Worm (Caenorhabditis elegans) whole organism, late embryonic: ENCODE measurements around the gene H41C03.1.

ENCODE experiments used
- C38D4.7 ChIP-seq: fragments of 200-800 bp; sonication (Bioruptor generic); optimal IDR thresholded peaks from 2 replicates; lab custom pipeline; 2018; ENCODE audit warnings: mild to moderate bottlenecking, missing genetic modification characterization, moderate library complexity, missing compliant biosample characterization
- F13H6.1 ChIP-seq: sonication (generic microtip); optimal IDR thresholded peaks from 2 replicates; lab custom pipeline; 2016; ENCODE audit warnings: missing genetic modification characterization, missing compliant biosample characterization
- K02D7.2 ChIP-seq: sonication (generic microtip); optimal IDR thresholded peaks from 2 replicates; lab custom pipeline; 2017; ENCODE audit warnings: mild to moderate bottlenecking, missing genetic modification characterization, missing compliant biosample characterization
- T23F11.4 ChIP-seq: fragments of 200-800 bp; sonication (Bioruptor generic); optimal IDR thresholded peaks from 2 replicates; lab custom pipeline; 2018; ENCODE audit warnings: mild to moderate bottlenecking, missing genetic modification characterization, missing compliant biosample characterization
- Y22D7AL.16 ChIP-seq: sonication (generic microtip); optimal IDR thresholded peaks from 2 replicates; lab custom pipeline; 2016; ENCODE audit warnings: missing genetic modification characterization, missing compliant biosample characterization
- ahr-1 ChIP-seq: sonication (generic microtip); optimal IDR thresholded peaks from 2 replicates; lab custom pipeline; 2016; ENCODE audit warnings: missing genetic modification characterization, missing compliant biosample characterization
- ama-1 ChIP-seq: fragments of 150-350 bp; optimal IDR thresholded peaks from 2 replicates; lab custom pipeline; 2014
- ceh-18 ChIP-seq: sonication (generic microtip); optimal IDR thresholded peaks from 2 replicates; lab custom pipeline; 2016; ENCODE audit warnings: missing genetic modification characterization, missing compliant biosample characterization
- ceh-22 ChIP-seq: sonication (generic microtip); optimal IDR thresholded peaks from 2 replicates; lab custom pipeline; 2017; ENCODE audit warnings: missing biosample characterization, missing genetic modification characterization
- ceh-24 ChIP-seq: sonication (generic microtip); optimal IDR thresholded peaks from 2 replicates; lab custom pipeline; 2016; ENCODE audit warnings: mild to moderate bottlenecking, missing genetic modification characterization, missing compliant biosample characterization
- ceh-30 ChIP-seq: fragments of 150-350 bp; optimal IDR thresholded peaks from 2 replicates; lab custom pipeline; 2014; ENCODE audit warnings: missing biosample characterization, missing genetic modification characterization
- ceh-31 ChIP-seq: sonication (generic microtip); optimal IDR thresholded peaks from 2 replicates; lab custom pipeline; 2016; ENCODE audit warnings: missing genetic modification characterization, missing compliant biosample characterization
- ceh-34 ChIP-seq: sonication (generic microtip); optimal IDR thresholded peaks from 2 replicates; lab custom pipeline; 2016; ENCODE audit warnings: mild to moderate bottlenecking, missing genetic modification characterization, missing compliant biosample characterization
- ceh-45 ChIP-seq: fragments of 200-800 bp; sonication (Bioruptor generic); IDR thresholded peaks from 2 replicates; pipeline ENCODE4 v1.3.6; 2022; ENCODE audit warnings: missing genetic modification reagents, missing genetic modification characterization, missing compliant biosample characterization
- ceh-48 ChIP-seq: sonication (generic microtip); optimal IDR thresholded peaks from 2 replicates; lab custom pipeline; 2016; ENCODE audit warnings: missing genetic modification characterization, inconsistent platforms, missing compliant biosample characterization
- ceh-9 ChIP-seq: sonication (generic microtip); optimal IDR thresholded peaks from 2 replicates; lab custom pipeline; 2016; ENCODE audit warnings: mild to moderate bottlenecking, missing genetic modification characterization, inconsistent platforms, missing compliant biosample characterization
- dmd-4 ChIP-seq: sonication (generic microtip); optimal IDR thresholded peaks from 2 replicates; lab custom pipeline; 2016; ENCODE audit warnings: borderline replicate concordance, missing genetic modification characterization, missing compliant biosample characterization
- dve-1 ChIP-seq: sonication (generic microtip); optimal IDR thresholded peaks from 2 replicates; lab custom pipeline; 2017; ENCODE audit warnings: antibody characterized with exemption, mild to moderate bottlenecking, missing genetic modification characterization, missing compliant biosample characterization
- elt-4 ChIP-seq: sonication (generic microtip); optimal IDR thresholded peaks from 2 replicates; lab custom pipeline; 2016; ENCODE audit warnings: missing genetic modification characterization, missing compliant biosample characterization
- ets-4 ChIP-seq: sonication (generic microtip); optimal IDR thresholded peaks from 2 replicates; lab custom pipeline; 2016; ENCODE audit warnings: missing genetic modification characterization, missing compliant biosample characterization
- eyg-1 ChIP-seq: sonication (generic microtip); optimal IDR thresholded peaks from 2 replicates; lab custom pipeline; 2016; ENCODE audit warnings: missing genotype, missing genetic modification characterization, missing compliant biosample characterization
- fax-1 ChIP-seq: sonication (generic microtip); optimal IDR thresholded peaks from 2 replicates; lab custom pipeline; 2016; ENCODE audit warnings: missing genotype, missing genetic modification characterization, missing compliant biosample characterization
- fkh-6 ChIP-seq: sonication (generic microtip); optimal IDR thresholded peaks from 2 replicates; lab custom pipeline; 2016; ENCODE audit warnings: missing genetic modification characterization, missing compliant biosample characterization
- hlh-30 ChIP-seq: sonication (generic microtip); optimal IDR thresholded peaks from 2 replicates; lab custom pipeline; 2017; ENCODE audit warnings: antibody characterized with exemption, missing genetic modification characterization, missing compliant biosample characterization; ENCODE audit not compliant: insufficient read depth
- hlh-6 ChIP-seq: sonication (generic microtip); optimal IDR thresholded peaks from 2 replicates; lab custom pipeline; 2016; ENCODE audit warnings: missing genotype, missing genetic modification characterization, missing compliant biosample characterization
- hlh-8 ChIP-seq: sonication (generic microtip); optimal IDR thresholded peaks from 2 replicates; lab custom pipeline; 2016; ENCODE audit warnings: missing genotype, missing genetic modification characterization, missing compliant biosample characterization
- lin-11 ChIP-seq: fragments of 200-800 bp; sonication (Bioruptor generic); optimal IDR thresholded peaks from 2 replicates; lab custom pipeline; 2018; ENCODE audit warnings: mild to moderate bottlenecking, missing genetic modification characterization, missing compliant biosample characterization
- madf-2 ChIP-seq: sonication (generic microtip); optimal IDR thresholded peaks from 2 replicates; lab custom pipeline; 2017; ENCODE audit warnings: missing genetic modification characterization, missing compliant biosample characterization
- mec-3 ChIP-seq: sonication (generic microtip); optimal IDR thresholded peaks from 2 replicates; lab custom pipeline; 2016; ENCODE audit warnings: borderline replicate concordance, missing genetic modification characterization, missing compliant biosample characterization
- nfya-1 ChIP-seq: sonication (generic microtip); optimal IDR thresholded peaks from 2 replicates; lab custom pipeline; 2017; ENCODE audit warnings: missing genetic modification characterization, mild to moderate bottlenecking, missing compliant biosample characterization, antibody characterized with exemption, moderate library complexity
- nhr-11 ChIP-seq: fragments of 150-350 bp; optimal IDR thresholded peaks from 2 replicates; lab custom pipeline; 2014; ENCODE audit warnings: missing biosample characterization, missing genetic modification characterization
- nhr-232 ChIP-seq: sonication (generic microtip); optimal IDR thresholded peaks from 2 replicates; lab custom pipeline; 2016; ENCODE audit warnings: missing genetic modification characterization, missing compliant biosample characterization
- npax-4 ChIP-seq: sonication (generic microtip); optimal IDR thresholded peaks from 2 replicates; lab custom pipeline; 2016; ENCODE audit warnings: missing genetic modification characterization, missing compliant biosample characterization
- pat-9 ChIP-seq: fragments of 200-800 bp; sonication (Bioruptor generic); optimal IDR thresholded peaks from 2 replicates; lab custom pipeline; 2018; ENCODE audit warnings: mild to moderate bottlenecking, missing genetic modification characterization, moderate library complexity, missing compliant biosample characterization
- pax-1 ChIP-seq: fragments of 150-350 bp; optimal IDR thresholded peaks from 2 replicates; lab custom pipeline; 2014; ENCODE audit warnings: missing biosample characterization, missing genetic modification characterization
- pha-2 ChIP-seq: sonication (generic microtip); optimal IDR thresholded peaks from 2 replicates; lab custom pipeline; 2017; ENCODE audit warnings: mild to moderate bottlenecking, missing genetic modification characterization, missing compliant biosample characterization
- pha-4 ChIP-seq: fragments of 150-350 bp; optimal IDR thresholded peaks from 2 replicates; lab custom pipeline; 2018; ENCODE audit warnings: missing biosample characterization, missing genetic modification reagents, missing genetic modification characterization
- pqm-1 ChIP-seq: sonication (generic microtip); optimal IDR thresholded peaks from 2 replicates; lab custom pipeline; 2016; ENCODE audit warnings: missing genetic modification characterization, missing compliant biosample characterization
- pros-1 ChIP-seq: fragments of 150-350 bp; optimal IDR thresholded peaks from 2 replicates; lab custom pipeline; 2014; ENCODE audit warnings: missing biosample characterization, missing genetic modification reagents, missing genetic modification characterization
- ref-2 ChIP-seq: sonication (generic microtip); optimal IDR thresholded peaks from 2 replicates; lab custom pipeline; 2016; ENCODE audit warnings: missing genetic modification characterization, missing compliant biosample characterization
- rnt-1 ChIP-seq: sonication (generic microtip); optimal IDR thresholded peaks from 2 replicates; lab custom pipeline; 2016; ENCODE audit warnings: missing genetic modification characterization, missing compliant biosample characterization
- sox-4 ChIP-seq: sonication (generic microtip); optimal IDR thresholded peaks from 2 replicates; lab custom pipeline; 2017; ENCODE audit warnings: mild to moderate bottlenecking, missing genetic modification characterization, inconsistent platforms, missing compliant biosample characterization
- syd-9 ChIP-seq: sonication (generic microtip); optimal IDR thresholded peaks from 2 replicates; lab custom pipeline; 2016; ENCODE audit warnings: mild to moderate bottlenecking, missing genetic modification characterization, moderate library complexity, missing compliant biosample characterization
- tbx-2 ChIP-seq: sonication (generic microtip); optimal IDR thresholded peaks from 2 replicates; lab custom pipeline; 2016; ENCODE audit warnings: missing genetic modification characterization, missing compliant biosample characterization
- tbx-7 ChIP-seq: sonication (generic microtip); optimal IDR thresholded peaks from 2 replicates; lab custom pipeline; 2016; ENCODE audit warnings: missing genotype, missing genetic modification characterization, missing compliant biosample characterization
- ttx-3 ChIP-seq: sonication (generic microtip); optimal IDR thresholded peaks from 2 replicates; lab custom pipeline; 2016; ENCODE audit warnings: missing genetic modification reagents, missing genetic modification characterization, missing compliant biosample characterization
- unc-3 ChIP-seq, 2 experiments: fragments of 200-800 bp in 1 of 2; sonication (Bioruptor generic) in 1 of 2; sonication (generic microtip) in 1 of 2; conservative IDR thresholded peaks in 1 of 2; optimal IDR thresholded peaks in 1 of 2; 2 replicates each; pipeline versions ENCODE4 v1.3.6 to Lab custom; 2016 to 2022; ENCODE audit warnings: missing compliant biosample characterization in 2 of 2, missing genetic modification characterization in 2 of 2, missing genetic modification reagents in 1 of 2
- unc-42 ChIP-seq: sonication (generic microtip); optimal IDR thresholded peaks from 2 replicates; lab custom pipeline; 2016; ENCODE audit warnings: missing genotype, missing genetic modification characterization, missing compliant biosample characterization
- zip-5 ChIP-seq: sonication (generic microtip); optimal IDR thresholded peaks from 2 replicates; lab custom pipeline; 2016; ENCODE audit warnings: missing genetic modification characterization, missing compliant biosample characterization
- ztf-16 ChIP-seq: sonication (generic microtip); optimal IDR thresholded peaks from 2 replicates; lab custom pipeline; 2017; ENCODE audit warnings: missing genetic modification characterization, missing compliant biosample characterization

H41C03.1 gene

DNA sequence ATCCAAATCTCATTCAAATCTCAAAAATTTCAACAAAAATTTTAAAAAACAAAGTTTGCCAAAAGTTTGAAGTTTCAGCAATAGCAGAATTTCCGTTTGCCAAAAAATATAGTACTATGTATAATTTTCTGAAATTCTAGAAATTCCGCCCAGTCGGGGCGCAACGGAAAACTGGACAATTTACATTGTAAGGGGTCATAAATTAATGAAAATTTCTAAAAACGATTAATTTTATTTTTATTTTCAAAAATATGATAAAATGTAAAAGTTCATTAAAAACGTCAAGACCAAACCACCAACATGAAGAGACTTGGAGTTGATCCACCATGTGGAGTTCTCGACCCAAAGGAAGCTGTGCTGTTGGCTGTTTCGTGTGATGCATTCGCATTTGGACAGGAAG is 35.9 kb upstream of the H41C03.1 start, which contains the start of gene ZK1248.4:
Gene ZK1248.4 (plus strand): TSS at position 301 of the 400 bp plus-strand sequence.
- TF ChIP-seq nfya-1 (tag; lab: Kevin White, UChicago) = no peak
- no peak for TF ChIP-seq lin-11
- TF ChIP-seq nhr-11 (tag; lab: Kevin White, UChicago) = no peak
- no peak for TF ChIP-seq F13H6.1
- no peak for TF ChIP-seq ref-2 (tag; lab: Kevin White, UChicago)
- TF ChIP-seq fax-1 (tag; lab: Kevin White, UChicago) = no peak
- no peak for TF ChIP-seq ama-1 (lab: Kevin White, UChicago)
- no peak for TF ChIP-seq Y22D7AL.16 (tag; lab: Kevin White, UChicago)
- TF ChIP-seq tbx-2 = no peak
- TF ChIP-seq eyg-1 = no peak
- TF ChIP-seq dve-1 (tag; lab: Kevin White, UChicago) = no peak
- TF ChIP-seq hlh-6 (tag; lab: Kevin White, UChicago) = no peak
- no peak for TF ChIP-seq ets-4 (tag; lab: Kevin White, UChicago)
- TF ChIP-seq ceh-24 (tag; lab: Kevin White, UChicago) = no peak

DNA sequence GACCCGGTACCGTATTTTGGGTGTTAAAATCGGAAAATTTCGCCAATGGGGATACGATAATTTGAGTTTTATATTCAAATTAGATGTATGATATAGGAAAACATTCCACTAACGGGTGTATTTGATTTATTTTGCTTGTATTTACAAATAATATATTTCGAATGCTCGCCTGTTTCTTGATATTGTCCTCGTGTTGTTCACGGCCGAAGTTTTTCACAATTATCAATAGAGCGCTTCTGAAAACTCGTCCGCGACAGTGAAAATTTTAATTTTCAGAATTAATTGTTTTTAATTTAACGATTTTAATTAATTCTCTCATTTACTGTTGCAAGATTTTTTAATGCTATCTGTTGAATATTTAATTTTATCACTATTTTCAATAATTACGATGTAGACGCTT is 34.6 kb upstream of the H41C03.1 start:
- TF ChIP-seq hlh-6 (tag; lab: Kevin White, UChicago) (no peak), mec-3 (tag; lab: Kevin White, UChicago) (no peak), ceh-34 (no peak), fkh-6 (tag; lab: Kevin White, UChicago) (peak; percentile 12), ceh-24 (tag; lab: Kevin White, UChicago) (no peak), zip-5 (peak; percentile 24), ttx-3 (tag; lab: Kevin White, UChicago) (no peak), hlh-8 (tag; lab: Kevin White, UChicago) (peak; percentile 11), pros-1 (tag; lab: Kevin White, UChicago) (no peak), C38D4.7 (GFP tag; lab: Kevin White, UChicago) (no peak), dmd-4 (tag; lab: Kevin White, UChicago) (no peak), fax-1 (tag; lab: Kevin White, UChicago) (no peak), ceh-18 (tag; lab: Kevin White, UChicago) (no peak), pha-4 (tag; lab: Kevin White, UChicago) (no peak), ahr-1 (no peak), ceh-31 (tag; lab: Kevin White, UChicago) (peak; percentile 71), pax-1 (tag; lab: Kevin White, UChicago) (no peak), ceh-22 (tag; lab: Kevin White, UChicago) (no peak), T23F11.4 (GFP tag; lab: Kevin White, UChicago) (no peak), ceh-48 (no peak), unc-3 (GFP tag; conservative IDR thresholded peaks at IDR 0.05; lab: Robert Waterston, UW) (no peak), unc-3 (tag; optimal IDR thresholded peaks at IDR 0.05; lab: Kevin White, UChicago) (no peak), ceh-9 (tag; lab: Kevin White, UChicago) (no peak), hlh-30 (tag; lab: Kevin White, UChicago) (no peak), ceh-30 (tag; lab: Kevin White, UChicago) (no peak), ama-1 (lab: Kevin White, UChicago) (no peak), pha-2 (tag; lab: Kevin White, UChicago) (no peak), syd-9 (tag; lab: Kevin White, UChicago) (no peak), nhr-232 (no peak), Y22D7AL.16 (tag; lab: Kevin White, UChicago) (no peak), elt-4 (no peak), pqm-1 (tag; lab: Kevin White, UChicago) (no peak), ztf-16 (tag; lab: Kevin White, UChicago) (no peak), lin-11 (no peak), rnt-1 (tag; lab: Kevin White, UChicago) (no peak), pat-9 (tag; lab: Kevin White, UChicago) (no peak), ref-2 (tag; lab: Kevin White, UChicago) (peak; percentile 48), nfya-1 (tag; lab: Kevin White, UChicago) (no peak), tbx-7 (tag; lab: Kevin White, UChicago) (no peak), nhr-11 (tag; lab: Kevin White, UChicago) (no peak), F13H6.1 (no peak), npax-4 (tag; lab: Kevin White, UChicago) (no peak), madf-2 (no peak), unc-42 (peak; percentile 13), ceh-45 (GFP tag; lab: Robert Waterston, UW) (no peak), K02D7.2 (tag; lab: Kevin White, UChicago) (no peak), sox-4 (tag; lab: Kevin White, UChicago) (no peak)
